Worm (Caenorhabditis elegans): ENCODE measurements around the gene B0222.1.

B0222.1 gene

ce11 chrV:9128562-9128961, 5.5 kb upstream of the B0222.1 start:
- TF ChIP-seq lsy-2 (tag; optimal IDR thresholded peaks at IDR 0.05) (peak in 1 of 2 experiments; percentile 76), ZK546.5 (tag; optimal IDR thresholded peaks at IDR 0.05) (no peak), unc-55 (GFP tag; optimal IDR thresholded peaks at IDR 0.05) (peak; percentile 75), zag-1 (tag; optimal IDR thresholded peaks at IDR 0.05) (peak; percentile 56), snpc-4 (tag; optimal IDR thresholded peaks at IDR 0.05) (no peak), nhr-6 (tag; optimal IDR thresholded peaks at IDR 0.05) (peak; percentile 34), nhr-129 (tag; optimal IDR thresholded peaks at IDR 0.05) (peak; percentile 62), crh-2 (tag; optimal IDR thresholded peaks at IDR 0.05) (peak; percentile 66), lin-13 (GFP tag; optimal IDR thresholded peaks at IDR 0.05) (peak; percentile 45), elt-1 (tag; optimal IDR thresholded peaks at IDR 0.05) (no peak), C34F6.9 (tag; optimal IDR thresholded peaks at IDR 0.05) (peak; percentile 87), Y55F3AM.14 (GFP tag; optimal IDR thresholded peaks at IDR 0.05) (no peak), sma-9 (GFP tag; optimal IDR thresholded peaks at IDR 0.05) (peak; percentile 73), sma-9 (tag; optimal IDR thresholded peaks at IDR 0.05) (no peak), mdl-1 (tag; optimal IDR thresholded peaks at IDR 0.05) (peak; percentile 88 to 89), sma-3 (GFP tag; optimal IDR thresholded peaks at IDR 0.05) (no peak), nhr-21 (tag; optimal IDR thresholded peaks at IDR 0.05) (peak; percentile 75), ceh-82 (tag; optimal IDR thresholded peaks at IDR 0.05) (no peak), lin-11 (tag; optimal IDR thresholded peaks at IDR 0.05) (peak; percentile 40)

ce11 chrV:9130766-9131165, 3.3 kb upstream of the B0222.1 start, which contains the start of gene F21C10.19:
TSS of gene F21C10.19 (plus strand) at chrV:9131066.
- TF ChIP-seq crh-2 (tag; optimal IDR thresholded peaks at IDR 0.05): no peak
- no peak for TF ChIP-seq unc-55 (GFP tag; optimal IDR thresholded peaks at IDR 0.05)
- TF ChIP-seq Y55F3AM.14 (GFP tag; optimal IDR thresholded peaks at IDR 0.05): no peak
- TF ChIP-seq ama-1 (optimal IDR thresholded peaks at IDR 0.05): no peak
- TF ChIP-seq gmeb-1 (tag; optimal IDR thresholded peaks at IDR 0.05): no peak
- TF ChIP-seq skn-1 (tag; optimal IDR thresholded peaks at IDR 0.05): no peak
- TF ChIP-seq zag-1 (tag; optimal IDR thresholded peaks at IDR 0.05): no peak
- TF ChIP-seq nhr-11 (tag; optimal IDR thresholded peaks at IDR 0.05): no peak
- TF ChIP-seq snpc-4 (tag; optimal IDR thresholded peaks at IDR 0.05): no peak
- TF ChIP-seq ceh-16 (tag; optimal IDR thresholded peaks at IDR 0.05): no peak
- TF ChIP-seq ztf-1 (GFP tag; conservative IDR thresholded peaks at IDR 0.05): no peak
- no peak for TF ChIP-seq unc-39 (tag; optimal IDR thresholded peaks at IDR 0.05)
- no peak for TF ChIP-seq nhr-25 (tag; optimal IDR thresholded peaks at IDR 0.05)
- TF ChIP-seq sma-9 (GFP tag; optimal IDR thresholded peaks at IDR 0.05): no peak
- no peak for TF ChIP-seq sma-9 (tag; optimal IDR thresholded peaks at IDR 0.05)
- TF ChIP-seq mbf-1 (tag; optimal IDR thresholded peaks at IDR 0.05): no peak
- no peak for TF ChIP-seq lin-13 (GFP tag; optimal IDR thresholded peaks at IDR 0.05)
- TF ChIP-seq dmd-4 (tag; optimal IDR thresholded peaks at IDR 0.05): no peak

- no peak for TF ChIP-seq skn-1 (tag; optimal IDR thresholded peaks at IDR 0.05)
- TF ChIP-seq nhr-129 (tag; optimal IDR thresholded peaks at IDR 0.05): no peak
- no peak for TF ChIP-seq mdl-1 (tag; optimal IDR thresholded peaks at IDR 0.05)
- no peak for TF ChIP-seq nhr-23 (tag; optimal IDR thresholded peaks at IDR 0.05)
- no peak for TF ChIP-seq ZK546.5 (tag; optimal IDR thresholded peaks at IDR 0.05)
- no peak for TF ChIP-seq ztf-1 (GFP tag; conservative IDR thresholded peaks at IDR 0.05)
- TF ChIP-seq peb-1 (tag; optimal IDR thresholded peaks at IDR 0.05): no peak
Measured at ce11 chrV:9132043-9132442, 2.0 kb upstream of the B0222.1 start, which contains the start of gene F21C10.1. TSS of gene F21C10.1 (plus strand) at chrV:9132343.

ce11 chrV:9137618-9138017, 3.6 kb downstream of the B0222.1 start, which contains the start of gene pitr-2:
TSS of gene pitr-2 (minus strand) at chrV:9137718.
- TF ChIP-seq elt-3 (tag; optimal IDR thresholded peaks at IDR 0.05): no peak
- no peak for TF ChIP-seq nhr-21 (tag; optimal IDR thresholded peaks at IDR 0.05)
- no peak for TF ChIP-seq ceh-16 (tag; optimal IDR thresholded peaks at IDR 0.05)
- TF ChIP-seq mbf-1 (tag; optimal IDR thresholded peaks at IDR 0.05): no peak
- no peak for TF ChIP-seq crh-2 (tag; optimal IDR thresholded peaks at IDR 0.05)
- TF ChIP-seq gmeb-1 (tag; optimal IDR thresholded peaks at IDR 0.05): no peak
- TF ChIP-seq fos-1 (tag; optimal IDR thresholded peaks at IDR 0.05): no peak
- no peak for TF ChIP-seq skn-1 (tag; optimal IDR thresholded peaks at IDR 0.05)
- TF ChIP-seq egl-27 (tag; optimal IDR thresholded peaks at IDR 0.05): no peak
- no peak for TF ChIP-seq nhr-129 (tag; optimal IDR thresholded peaks at IDR 0.05)
- no peak for TF ChIP-seq nhr-237 (tag; optimal IDR thresholded peaks at IDR 0.05)
- TF ChIP-seq mab-5 (tag; optimal IDR thresholded peaks at IDR 0.05): no peak
- TF ChIP-seq Y55F3AM.14 (GFP tag; optimal IDR thresholded peaks at IDR 0.05): no peak
- no peak for TF ChIP-seq elt-1 (tag; optimal IDR thresholded peaks at IDR 0.05)
